Fruit fly (Drosophila melanogaster) S2 (cell line): ENCODE measurements around the gene pigeon.

Experiments
- CG8478 ChIP-seq: fragments of >200 bp; optimal IDR thresholded peaks from 2 replicates; lab custom pipeline; 2018
- CTCF ChIP-seq, 2 experiments: fragments of >200 bp; optimal IDR thresholded peaks; 2 replicates each; lab custom pipeline; 2018

dm6 chr2L:19201841-19202240 is 16.0 kb downstream of the pigeon start:
- TF ChIP-seq CTCF (optimal IDR thresholded peaks at IDR 0.05; lab: Kevin White, UChicago) (no peak), CG8478 (no peak)
